Worm (Caenorhabditis elegans) whole organism, L1 larva: Measurements from ENCODE around the gene dohh-1.

Experiments
- F16B12.6 ChIP-seq: fragments of 150-350 bp; optimal IDR thresholded peaks from 2 replicates; lab custom pipeline; 2014; ENCODE audit warnings: missing biosample characterization, missing genetic modification characterization
- aha-1 ChIP-seq: fragments of 150-350 bp; optimal IDR thresholded peaks from 2 replicates; lab custom pipeline; 2014; ENCODE audit warnings: missing biosample characterization, missing genetic modification characterization
- blmp-1 ChIP-seq: fragments of 150-350 bp; optimal IDR thresholded peaks from 2 replicates; lab custom pipeline; 2014; ENCODE audit warnings: missing biosample characterization, missing genetic modification characterization
- ceh-63 ChIP-seq: fragments of 200-800 bp; sonication (Bioruptor generic); optimal IDR thresholded peaks from 2 replicates; lab custom pipeline; 2018; ENCODE audit warnings: mild to moderate bottlenecking, missing genetic modification characterization, missing compliant biosample characterization
- ceh-88 ChIP-seq: fragments of 200-800 bp; sonication (Bioruptor generic); IDR thresholded peaks from 2 replicates; pipeline ENCODE4 v1.3.6; 2022; ENCODE audit warnings: missing genetic modification characterization, missing compliant biosample characterization
- ceh-90 ChIP-seq: sonication (generic microtip); optimal IDR thresholded peaks from 2 replicates; lab custom pipeline; 2016; ENCODE audit warnings: missing genetic modification characterization, missing compliant biosample characterization
- ces-1 ChIP-seq: fragments of 150-350 bp; optimal IDR thresholded peaks from 2 replicates; lab custom pipeline; 2014; ENCODE audit warnings: missing biosample characterization, missing genetic modification reagents, missing genetic modification characterization
- efl-1 ChIP-seq, 4 experiments: fragments of 150-350 bp; optimal IDR thresholded peaks in 3 of 4; peaks in 1 of 4; 1 replicate in 1 of 4; 2 replicates in 3 of 4; lab custom pipeline; 2014; ENCODE audit warnings: missing biosample characterization in 2 of 4, missing genetic modification characterization in 2 of 4, missing genetic modification reagents in 2 of 4
- elt-2 ChIP-seq: sonication (generic microtip); optimal IDR thresholded peaks from 2 replicates; lab custom pipeline; 2016; ENCODE audit warnings: missing genetic modification characterization, mild to moderate bottlenecking, inconsistent platforms, missing compliant biosample characterization, missing genetic modification reagents
- ets-5 ChIP-seq: fragments of 200-800 bp; sonication (Bioruptor generic); IDR thresholded peaks from 2 replicates; pipeline ENCODE4 v1.3.6; 2022; ENCODE audit warnings: missing genetic modification characterization, missing compliant biosample characterization
- fkh-4 ChIP-seq: sonication (generic microtip); optimal IDR thresholded peaks from 2 replicates; lab custom pipeline; 2016; ENCODE audit warnings: missing compliant biosample characterization, missing genetic modification characterization, borderline replicate concordance
- fos-1 ChIP-seq: fragments of 150-350 bp; optimal IDR thresholded peaks from 2 replicates; lab custom pipeline; 2014; ENCODE audit warnings: missing biosample characterization, missing genetic modification characterization
- hlh-4 ChIP-seq: sonication (generic microtip); optimal IDR thresholded peaks from 2 replicates; lab custom pipeline; 2016; ENCODE audit warnings: mild to moderate bottlenecking, missing genetic modification characterization, missing compliant biosample characterization
- irx-1 ChIP-seq: sonication (generic microtip); optimal IDR thresholded peaks from 2 replicates; lab custom pipeline; 2016; ENCODE audit warnings: missing genetic modification characterization, missing compliant biosample characterization
- isw-1 ChIP-seq: fragments of 200-800 bp; sonication (Bioruptor generic); IDR thresholded peaks from 2 replicates; pipeline ENCODE4 v1.3.6; 2022; ENCODE audit warnings: missing genetic modification characterization, missing compliant biosample characterization
- jun-1 ChIP-seq: fragments of 150-350 bp; optimal IDR thresholded peaks from 2 replicates; lab custom pipeline; 2014; ENCODE audit warnings: missing biosample characterization, missing genetic modification reagents, missing genetic modification characterization
- lin-35 ChIP-seq, 2 experiments: fragments of 150-350 bp; optimal IDR thresholded peaks; 2 replicates each; lab custom pipeline; 2014; ENCODE audit warnings: missing biosample characterization in 2 of 2, missing genetic modification characterization in 2 of 2, missing genetic modification reagents in 2 of 2
- lin-39 ChIP-seq: fragments of 150-350 bp; optimal IDR thresholded peaks from 2 replicates; lab custom pipeline; 2014; ENCODE audit warnings: missing biosample characterization, missing genetic modification reagents, missing genetic modification characterization
- lir-3 ChIP-seq: sonication (generic microtip); optimal IDR thresholded peaks from 2 replicates; lab custom pipeline; 2016; ENCODE audit warnings: mild to moderate bottlenecking, missing genetic modification characterization, moderate library complexity, missing compliant biosample characterization; ENCODE audit not compliant: poor library complexity
- lsy-2 ChIP-seq, 2 experiments: fragments of 150-350 bp; optimal IDR thresholded peaks; 2 replicates each; lab custom pipeline; 2014; ENCODE audit warnings: missing biosample characterization in 2 of 2, missing genetic modification characterization in 2 of 2
- nhr-11 ChIP-seq: fragments of 150-350 bp; optimal IDR thresholded peaks from 2 replicates; lab custom pipeline; 2014; ENCODE audit warnings: missing biosample characterization, missing genetic modification characterization
- nhr-20 ChIP-seq: sonication (generic microtip); optimal IDR thresholded peaks from 2 replicates; lab custom pipeline; 2016; ENCODE audit warnings: mild to moderate bottlenecking, missing genetic modification characterization, missing compliant biosample characterization
- nhr-237 ChIP-seq: fragments of 150-350 bp; optimal IDR thresholded peaks from 2 replicates; lab custom pipeline; 2014; ENCODE audit warnings: missing biosample characterization, missing genetic modification characterization
- nhr-47 ChIP-seq: sonication (generic microtip); optimal IDR thresholded peaks from 2 replicates; lab custom pipeline; 2016; ENCODE audit warnings: mild to moderate bottlenecking, missing genetic modification characterization, moderate library complexity, missing compliant biosample characterization
- nhr-71 ChIP-seq: sonication (generic microtip); optimal IDR thresholded peaks from 2 replicates; lab custom pipeline; 2016; ENCODE audit warnings: mild to moderate bottlenecking, missing genetic modification characterization, moderate library complexity, missing compliant biosample characterization
- nhr-77 ChIP-seq: fragments of 150-350 bp; optimal IDR thresholded peaks from 2 replicates; lab custom pipeline; 2014; ENCODE audit warnings: missing biosample characterization, missing genetic modification characterization
- nhr-90 ChIP-seq: sonication (generic microtip); optimal IDR thresholded peaks from 2 replicates; lab custom pipeline; 2016; ENCODE audit warnings: mild to moderate bottlenecking, missing genetic modification characterization, missing compliant biosample characterization; ENCODE audit not compliant: poor library complexity
- pag-3 ChIP-seq: sonication (generic microtip); optimal IDR thresholded peaks from 2 replicates; lab custom pipeline; 2017; ENCODE audit warnings: missing genetic modification characterization, mild to moderate bottlenecking, missing compliant biosample characterization, antibody characterized with exemption, borderline replicate concordance; ENCODE audit not compliant: insufficient read depth
- pax-3 ChIP-seq: fragments of 200-800 bp; sonication (Bioruptor generic); optimal IDR thresholded peaks from 2 replicates; lab custom pipeline; 2018; ENCODE audit warnings: mild to moderate bottlenecking, missing genetic modification characterization, moderate library complexity, missing compliant biosample characterization
- rnt-1 ChIP-seq: sonication (generic microtip); optimal IDR thresholded peaks from 2 replicates; lab custom pipeline; 2016; ENCODE audit warnings: mild to moderate bottlenecking, missing genetic modification characterization, moderate library complexity, missing compliant biosample characterization
- snu-23 ChIP-seq: sonication (generic microtip); optimal IDR thresholded peaks from 2 replicates; lab custom pipeline; 2016; ENCODE audit warnings: missing genetic modification characterization, missing compliant biosample characterization
- sox-4 ChIP-seq: sonication (generic microtip); optimal IDR thresholded peaks from 2 replicates; lab custom pipeline; 2016; ENCODE audit warnings: missing genetic modification characterization, missing compliant biosample characterization
- sup-37 ChIP-seq: fragments of 200-800 bp; sonication (Bioruptor generic); optimal IDR thresholded peaks from 2 replicates; lab custom pipeline; 2018; ENCODE audit warnings: mild to moderate bottlenecking, missing genetic modification characterization, missing compliant biosample characterization
- tbx-2 ChIP-seq: sonication (generic microtip); optimal IDR thresholded peaks from 2 replicates; lab custom pipeline; 2016; ENCODE audit warnings: missing genetic modification characterization, missing compliant biosample characterization
- tlp-1 ChIP-seq: fragments of 150-350 bp; optimal IDR thresholded peaks from 2 replicates; lab custom pipeline; 2014; ENCODE audit warnings: missing biosample characterization, missing genetic modification characterization
- unc-86 ChIP-seq: sonication (generic microtip); optimal IDR thresholded peaks from 2 replicates; lab custom pipeline; 2016; ENCODE audit warnings: missing genetic modification characterization, missing compliant biosample characterization
- vab-15 ChIP-seq: sonication (generic microtip); optimal IDR thresholded peaks from 2 replicates; lab custom pipeline; 2017; ENCODE audit warnings: missing genotype, mild to moderate bottlenecking, missing genetic modification characterization, missing compliant biosample characterization
- xbp-1 ChIP-seq: sonication (generic microtip); optimal IDR thresholded peaks from 2 replicates; lab custom pipeline; 2016; ENCODE audit warnings: missing genetic modification characterization, missing compliant biosample characterization
- zag-1 ChIP-seq: fragments of 150-350 bp; optimal IDR thresholded peaks from 2 replicates; lab custom pipeline; 2014; ENCODE audit warnings: missing biosample characterization, missing genetic modification characterization
- zip-4 ChIP-seq: fragments of 200-800 bp; sonication (Bioruptor generic); optimal IDR thresholded peaks from 2 replicates; lab custom pipeline; 2018; ENCODE audit warnings: mild to moderate bottlenecking, missing genetic modification characterization, moderate library complexity, missing compliant biosample characterization

Gene dohh-1

ce11 chrII:10555484-10556075 is 24.2 kb upstream of the dohh-1 start (continued):
- peak; percentile 25 to 73 for TF ChIP-seq lin-35 (GFP tag; optimal IDR thresholded peaks at IDR 0.05; lab: Kevin White, UChicago)
- peak; percentile 61 for TF ChIP-seq elt-2 (tag; lab: Kevin White, UChicago)
- TF ChIP-seq fkh-4: peak; percentile 47
- TF ChIP-seq irx-1: peak; percentile 18
- TF ChIP-seq ceh-63: no peak
- TF ChIP-seq blmp-1 (tag; lab: Kevin White, UChicago): peak; percentile 85
- TF ChIP-seq nhr-47: peak; percentile 64
- peak; percentile 69 for TF ChIP-seq rnt-1 (tag; lab: Kevin White, UChicago)
- TF ChIP-seq lin-39 (tag; lab: Kevin White, UChicago): peak; percentile 22
- peak; percentile 55 for TF ChIP-seq xbp-1 (tag; lab: Kevin White, UChicago)
- TF ChIP-seq nhr-90 (tag; lab: Kevin White, UChicago): peak; percentile 84
- TF ChIP-seq nhr-237 (tag; lab: Kevin White, UChicago): no peak
- TF ChIP-seq F16B12.6 (tag; lab: Kevin White, UChicago): peak; percentile 5
- peak; percentile 44 for TF ChIP-seq aha-1
- TF ChIP-seq nhr-71 (tag; lab: Kevin White, UChicago): peak; percentile 92

DNA sequence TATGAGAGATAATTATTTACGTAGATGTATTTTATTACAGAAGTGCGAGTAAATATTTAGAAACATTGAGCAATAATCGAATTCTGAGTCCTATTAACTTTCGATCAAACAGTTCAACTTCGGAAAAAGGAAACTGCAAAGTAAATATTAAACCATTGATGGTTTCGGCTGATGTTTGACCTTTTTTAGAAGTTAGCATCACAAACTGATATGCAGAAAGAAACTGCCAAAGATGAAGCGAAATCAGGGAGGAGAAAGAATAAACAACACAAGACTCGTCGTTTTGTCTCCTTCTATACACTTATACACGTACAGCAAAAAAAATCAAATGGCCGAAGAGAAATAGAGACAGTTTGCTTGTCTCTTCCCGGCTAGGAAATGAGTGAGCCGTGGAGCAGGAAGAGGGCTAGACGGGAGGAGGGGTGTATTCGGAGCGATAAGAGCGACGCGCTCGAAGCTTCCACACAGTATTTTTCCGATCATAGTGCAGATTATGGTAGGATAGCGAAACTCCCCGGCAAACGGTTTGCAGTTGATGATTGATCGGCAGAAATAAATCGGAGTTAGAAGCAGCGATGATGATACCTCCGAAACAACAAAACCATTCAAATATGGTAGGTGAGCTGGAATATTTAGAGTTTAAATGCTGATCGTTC is 23.1 kb upstream of the dohh-1 start:
- TF ChIP-seq tlp-1 (tag; lab: Kevin White, UChicago): no peak
- TF ChIP-seq vab-15: no peak
- TF ChIP-seq lin-39 (tag; lab: Kevin White, UChicago): no peak
- peak; percentile 12 for TF ChIP-seq jun-1 (tag; lab: Kevin White, UChicago)
- TF ChIP-seq ces-1 (GFP tag; lab: Kevin White, UChicago): no peak
- TF ChIP-seq isw-1 (GFP tag; lab: Robert Waterston, UW): no peak
- peak in 1 of 2 experiments; percentile 27 for TF ChIP-seq lsy-2 (tag; optimal IDR thresholded peaks at IDR 0.05; lab: Kevin White, UChicago)
- no peak for TF ChIP-seq pag-3
- no peak for TF ChIP-seq nhr-20 (tag; lab: Kevin White, UChicago)
- TF ChIP-seq ceh-88 (GFP tag; lab: Robert Waterston, UW): no peak
- TF ChIP-seq nhr-77 (tag; lab: Kevin White, UChicago): no peak
- no peak for TF ChIP-seq zag-1 (tag; lab: Kevin White, UChicago)
- no peak for TF ChIP-seq unc-86
- no peak for TF ChIP-seq lir-3 (tag; lab: Kevin White, UChicago)
- no peak for TF ChIP-seq fos-1 (tag; lab: Kevin White, UChicago)
- TF ChIP-seq ceh-90 (tag; lab: Kevin White, UChicago): no peak
- no peak for TF ChIP-seq hlh-4 (tag; lab: Kevin White, UChicago)
- peak; percentile 22 for TF ChIP-seq rnt-1 (tag; lab: Kevin White, UChicago)
- TF ChIP-seq irx-1: no peak
- no peak for TF ChIP-seq snu-23 (GFP tag; lab: Kevin White, UChicago)
- TF ChIP-seq zip-4: no peak
- no peak for TF ChIP-seq ets-5
- TF ChIP-seq sup-37 (GFP tag; lab: Kevin White, UChicago): no peak
- no peak for TF ChIP-seq elt-2 (tag; lab: Kevin White, UChicago)
- no peak for TF ChIP-seq tbx-2 (tag; lab: Kevin White, UChicago)
- no peak for TF ChIP-seq nhr-11
- no peak for TF ChIP-seq pax-3 (tag; lab: Kevin White, UChicago)
- TF ChIP-seq efl-1 (optimal IDR thresholded peaks at IDR 0.05; lab: Kevin White, UChicago): peak in 1 of 2 experiments; percentile 5
- peak in 1 of 2 experiments; percentile 91 for TF ChIP-seq efl-1 (GFP tag; optimal IDR thresholded peaks at IDR 0.05 in 1 of 2; lab: Kevin White, UChicago)
- no peak for TF ChIP-seq sox-4 (tag; lab: Kevin White, UChicago)
